Fruit fly (Drosophila melanogaster) whole organism, embryonic: Measurements from ENCODE around the gene CG1463.

Source experiments
- Abd-B ChIP-seq: fragments of 200-800 bp; sonication (Bioruptor generic); optimal IDR thresholded peaks from 2 replicates; lab custom pipeline; 2018; ENCODE audit warnings: missing biosample characterization, mild to moderate bottlenecking, missing genetic modification characterization, moderate library complexity
- Atf-2 ChIP-seq: fragments of 200-800 bp; sonication (Bioruptor generic); optimal IDR thresholded peaks from 2 replicates; lab custom pipeline; 2016; ENCODE audit warnings: missing biosample characterization, missing genetic modification characterization
- Bgb ChIP-seq: fragments of 200-800 bp; sonication (Bioruptor generic); IDR thresholded peaks from 2 replicates; pipeline ENCODE4 v1.3.6; 2022; ENCODE audit warnings: missing biosample characterization, missing genetic modification characterization; ENCODE audit not compliant: partially characterized antibody
- CG10654 ChIP-seq: fragments of 200-800 bp; sonication (Bioruptor generic); optimal IDR thresholded peaks from 2 replicates; lab custom pipeline; 2016; ENCODE audit warnings: missing biosample characterization, missing genetic modification characterization
- CG11456 ChIP-seq: fragments of 200-800 bp; sonication (Bioruptor generic); IDR thresholded peaks from 3 replicates; pipeline ENCODE4 v1.3.6; 2022; ENCODE audit warnings: missing biosample characterization, missing genetic modification characterization
- CG11504 ChIP-seq: fragments of 200-800 bp; sonication (Bioruptor generic); optimal IDR thresholded peaks from 3 replicates; lab custom pipeline; 2019; ENCODE audit warnings: missing biosample characterization, mild to moderate bottlenecking, missing genetic modification characterization, moderate library complexity
- CG12391 ChIP-seq: fragments of 200-800 bp; sonication (Bioruptor generic); optimal IDR thresholded peaks from 3 replicates; lab custom pipeline; 2018; ENCODE audit warnings: missing biosample characterization, mild to moderate bottlenecking, missing genetic modification characterization, moderate library complexity
- CG12769 ChIP-seq: fragments of 200-800 bp; sonication (Bioruptor generic); optimal IDR thresholded peaks from 2 replicates; lab custom pipeline; 2019; ENCODE audit warnings: missing biosample characterization, mild to moderate bottlenecking, missing genetic modification characterization, moderate library complexity
- CG14441 ChIP-seq: fragments of 200-800 bp; sonication (Bioruptor generic); IDR thresholded peaks from 2 replicates; pipeline ENCODE4 v1.3.6; 2022; ENCODE audit warnings: missing biosample characterization, missing genetic modification characterization
- CG18599 ChIP-seq: fragments of 200-800 bp; sonication (Bioruptor generic); optimal IDR thresholded peaks from 3 replicates; lab custom pipeline; 2017; ENCODE audit warnings: missing biosample characterization, missing genetic modification characterization, mild to moderate bottlenecking, moderate library complexity, missing genetic modification reagents
- CG18619 ChIP-seq: fragments of 200-800 bp; sonication (Bioruptor generic); optimal IDR thresholded peaks from 3 replicates; lab custom pipeline; 2017; ENCODE audit warnings: missing biosample characterization, mild to moderate bottlenecking, missing genetic modification characterization
- CG33213 ChIP-seq: fragments of 200-800 bp; sonication (Bioruptor generic); optimal IDR thresholded peaks from 3 replicates; lab custom pipeline; 2016; ENCODE audit warnings: missing biosample characterization, missing genetic modification characterization
- CG34224 ChIP-seq: fragments of 200-800 bp; sonication (Bioruptor generic); IDR thresholded peaks from 3 replicates; pipeline ENCODE4 v1.3.6; 2022; ENCODE audit warnings: missing biosample characterization, missing genetic modification characterization; ENCODE audit not compliant: partially characterized antibody
- CG4328 ChIP-seq: fragments of 200-800 bp; sonication (Bioruptor generic); optimal IDR thresholded peaks from 3 replicates; lab custom pipeline; 2017; ENCODE audit warnings: missing biosample characterization, missing genetic modification reagents, missing genetic modification characterization
- CG6765 ChIP-seq: fragments of 200-800 bp; sonication (Bioruptor generic); optimal IDR thresholded peaks from 3 replicates; lab custom pipeline; 2017; ENCODE audit warnings: missing biosample characterization, mild to moderate bottlenecking, missing genetic modification characterization
- CG6813 ChIP-seq: fragments of 200-800 bp; sonication (Bioruptor generic); optimal IDR thresholded peaks from 2 replicates; lab custom pipeline; 2017; ENCODE audit warnings: missing biosample characterization, missing genetic modification characterization, mild to moderate bottlenecking, moderate library complexity, missing genetic modification reagents
- CG6854 ChIP-seq: fragments of 200-800 bp; sonication (Bioruptor generic); optimal IDR thresholded peaks from 3 replicates; lab custom pipeline; 2017; ENCODE audit warnings: missing biosample characterization, mild to moderate bottlenecking, missing genetic modification characterization
- CG8290 ChIP-seq, 3 experiments: fragments of 200-800 bp; sonication (Bioruptor generic); optimal IDR thresholded peaks; 2 replicates each; lab custom pipeline; 2016 to 2019; ENCODE audit warnings: missing biosample characterization in 3 of 3, missing genetic modification characterization in 3 of 3, mild to moderate bottlenecking in 2 of 3, moderate library complexity in 1 of 3
- CG9817 ChIP-seq: fragments of 200-800 bp; sonication (Bioruptor generic); optimal IDR thresholded peaks from 2 replicates; lab custom pipeline; 2018; ENCODE audit warnings: missing biosample characterization, mild to moderate bottlenecking, missing genetic modification characterization, moderate library complexity
- Deaf1 ChIP-seq: fragments of 200-800 bp; optimal IDR thresholded peaks from 3 replicates; lab custom pipeline; 2019; ENCODE audit warnings: missing biosample characterization, mild to moderate bottlenecking, missing genetic modification characterization, moderate library complexity
- Dip2 ChIP-seq: fragments of 200-800 bp; sonication (Bioruptor generic); IDR thresholded peaks from 2 replicates; pipeline ENCODE4 v1.3.6; 2022; ENCODE audit warnings: missing biosample characterization, missing genetic modification characterization
- Fer1 ChIP-seq: fragments of 200-800 bp; sonication (Bioruptor generic); optimal IDR thresholded peaks from 2 replicates; lab custom pipeline; 2017; ENCODE audit warnings: missing biosample characterization, mild to moderate bottlenecking, missing genetic modification characterization
- HLH4C ChIP-seq: fragments of 200-800 bp; sonication (Bioruptor generic); IDR thresholded peaks from 3 replicates; pipeline ENCODE4 v1.3.6; 2022; ENCODE audit warnings: missing biosample characterization, missing genetic modification characterization; ENCODE audit not compliant: partially characterized antibody
- HLH54F ChIP-seq: fragments of 200-800 bp; sonication (Bioruptor generic); optimal IDR thresholded peaks from 3 replicates; lab custom pipeline; 2016; ENCODE audit warnings: missing biosample characterization, missing genetic modification characterization
- Hand ChIP-seq: fragments of 200-800 bp; sonication (Bioruptor generic); optimal IDR thresholded peaks from 2 replicates; lab custom pipeline; 2017; ENCODE audit warnings: mild to moderate bottlenecking, missing biosample characterization, missing genetic modification reagents, missing genetic modification characterization
- Hey ChIP-seq: fragments of 200-800 bp; sonication (Bioruptor generic); optimal IDR thresholded peaks from 3 replicates; lab custom pipeline; 2018; ENCODE audit warnings: missing biosample characterization, mild to moderate bottlenecking, missing genetic modification characterization
- Pdp1 ChIP-seq, 2 experiments: fragments of 200-800 bp; sonication (Bioruptor generic); optimal IDR thresholded peaks; 3 replicates each; lab custom pipeline; 2016; ENCODE audit warnings: missing biosample characterization in 2 of 2, missing genetic modification characterization in 2 of 2, mild to moderate bottlenecking in 1 of 2, moderate library complexity in 1 of 2
- Rfx ChIP-seq: fragments of 200-800 bp; sonication (Bioruptor generic); IDR thresholded peaks from 2 replicates; pipeline ENCODE4 v1.3.6; 2022; ENCODE audit warnings: missing biosample characterization, missing genetic modification characterization
- Sox100B ChIP-seq: fragments of 200-800 bp; sonication (Bioruptor generic); optimal IDR thresholded peaks from 3 replicates; lab custom pipeline; 2018; ENCODE audit warnings: missing biosample characterization, mild to moderate bottlenecking, missing genetic modification characterization
- Xbp1 ChIP-seq: fragments of 200-800 bp; sonication (Bioruptor generic); optimal IDR thresholded peaks from 3 replicates; lab custom pipeline; 2016; ENCODE audit warnings: missing biosample characterization, mild to moderate bottlenecking, missing genetic modification characterization
- amos ChIP-seq: fragments of 200-800 bp; sonication (Bioruptor generic); IDR thresholded peaks from 2 replicates; pipeline ENCODE4 v1.3.6; 2022; ENCODE audit warnings: missing biosample characterization, missing genetic modification characterization; ENCODE audit not compliant: partially characterized antibody
- ase ChIP-seq: fragments of 200-800 bp; sonication (Bioruptor generic); IDR thresholded peaks from 3 replicates; pipeline ENCODE4 v1.3.6; 2022; ENCODE audit warnings: missing biosample characterization, missing genetic modification characterization
- bbx ChIP-seq: fragments of 200-800 bp; sonication (Bioruptor generic); IDR thresholded peaks from 2 replicates; pipeline ENCODE4 v1.3.6; 2022; ENCODE audit warnings: missing biosample characterization, missing genetic modification characterization; ENCODE audit not compliant: partially characterized antibody
- bcd ChIP-seq: fragments of 200-800 bp; sonication (Bioruptor generic); optimal IDR thresholded peaks from 2 replicates; lab custom pipeline; 2017; ENCODE audit warnings: missing biosample characterization, mild to moderate bottlenecking, missing genetic modification characterization
- ftz-f1 ChIP-seq: fragments of 200-800 bp; sonication (Bioruptor generic); optimal IDR thresholded peaks from 2 replicates; lab custom pipeline; 2016; ENCODE audit warnings: missing biosample characterization, missing genetic modification characterization
- gro ChIP-seq: fragments of 200-800 bp; sonication (Bioruptor generic); optimal IDR thresholded peaks from 2 replicates; lab custom pipeline; 2016; ENCODE audit warnings: missing biosample characterization, missing genetic modification characterization
- klu ChIP-seq: fragments of 200-800 bp; sonication (Bioruptor generic); IDR thresholded peaks from 2 replicates; pipeline ENCODE4 v1.3.6; 2022; ENCODE audit warnings: missing biosample characterization, missing genetic modification characterization
- lmd ChIP-seq: fragments of 200-800 bp; sonication (Bioruptor generic); IDR thresholded peaks from 2 replicates; pipeline ENCODE4 v1.3.6; 2022; ENCODE audit warnings: missing biosample characterization, missing genetic modification characterization
- nom ChIP-seq: fragments of 200-800 bp; sonication (Bioruptor generic); optimal IDR thresholded peaks from 2 replicates; lab custom pipeline; 2017; ENCODE audit warnings: missing biosample characterization, missing genetic modification characterization, mild to moderate bottlenecking, moderate library complexity, missing genetic modification reagents
- pita ChIP-seq: fragments of 200-800 bp; sonication (Bioruptor generic); optimal IDR thresholded peaks from 2 replicates; lab custom pipeline; 2017; ENCODE audit warnings: missing biosample characterization, mild to moderate bottlenecking, missing genetic modification characterization
- run ChIP-seq: fragments of 200-800 bp; sonication (Bioruptor generic); optimal IDR thresholded peaks from 3 replicates; lab custom pipeline; 2018; ENCODE audit warnings: missing biosample characterization, mild to moderate bottlenecking, missing genetic modification characterization
- seq ChIP-seq: fragments of 200-800 bp; sonication (Bioruptor generic); IDR thresholded peaks from 2 replicates; pipeline ENCODE4 v1.3.6; 2022; ENCODE audit warnings: missing biosample characterization, missing genetic modification characterization
- shn ChIP-seq: fragments of 200-800 bp; sonication (Bioruptor generic); optimal IDR thresholded peaks from 3 replicates; lab custom pipeline; 2016; ENCODE audit warnings: missing biosample characterization, missing genetic modification characterization
- sim ChIP-seq: fragments of 200-800 bp; sonication (Bioruptor generic); IDR thresholded peaks from 2 replicates; pipeline ENCODE4 v1.3.6; 2022; ENCODE audit warnings: missing biosample characterization, missing genetic modification characterization
- so ChIP-seq: fragments of 200-800 bp; sonication (Bioruptor generic); IDR thresholded peaks from 3 replicates; pipeline ENCODE4 v1.3.6; 2022; ENCODE audit warnings: missing biosample characterization, missing genetic modification characterization
- tll ChIP-seq, 2 experiments: fragments of 200-800 bp in 1 of 2; fragments of >200 bp in 1 of 2; sonication (Bioruptor generic) in 1 of 2; optimal IDR thresholded peaks; 2 replicates each; lab custom pipeline; 2017 to 2019; ENCODE audit warnings: missing biosample characterization in 2 of 2, missing genetic modification characterization in 2 of 2, mild to moderate bottlenecking in 1 of 2, moderate library complexity in 1 of 2
- trem ChIP-seq: fragments of 200-800 bp; optimal IDR thresholded peaks from 3 replicates; lab custom pipeline; 2019; ENCODE audit warnings: missing biosample characterization, mild to moderate bottlenecking, missing genetic modification characterization, moderate library complexity
- wdn ChIP-seq: fragments of 200-800 bp; sonication (Bioruptor generic); IDR thresholded peaks from 2 replicates; pipeline ENCODE4 v1.3.6; 2022; ENCODE audit warnings: missing biosample characterization, missing genetic modification characterization

Gene CG1463

DNA sequence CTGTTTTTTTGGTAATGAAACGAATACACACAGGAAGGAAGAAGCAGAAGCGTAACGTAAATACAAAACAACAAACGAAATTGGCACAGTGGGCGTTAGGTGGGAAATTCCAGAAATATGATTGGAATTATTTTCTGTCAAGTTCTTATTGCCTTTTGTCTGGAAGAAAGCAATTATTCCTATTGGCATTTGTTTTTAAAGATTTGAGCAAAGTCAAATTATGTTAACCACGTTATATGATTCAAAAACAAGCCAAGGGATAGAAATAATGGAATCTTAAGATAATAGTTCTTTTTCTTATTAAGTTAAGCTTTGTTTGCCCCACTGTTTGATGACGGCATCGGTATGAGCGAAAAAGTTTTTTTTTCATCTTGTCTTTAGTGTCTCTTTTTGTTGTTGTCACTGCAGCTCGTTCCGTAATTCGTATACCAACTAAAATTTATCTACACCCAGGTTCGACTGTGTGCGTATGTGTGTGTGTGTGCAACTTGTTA is 31.9 kb downstream of the CG1463 start (continued):
- TF ChIP-seq pita, result no peak
- TF ChIP-seq wdn (GFP tag; lab: Robert Waterston, UW), result peak; percentile 89
- peak; percentile 96 for TF ChIP-seq seq (GFP tag; lab: Robert Waterston, UW)
- TF ChIP-seq CG9817 (tag; lab: Kevin White, UChicago), result peak; percentile 96
- peak; percentile 95 for TF ChIP-seq bcd (GFP tag; lab: Kevin White, UChicago)
- TF ChIP-seq CG11456 (GFP tag; lab: Robert Waterston, UW), result peak; percentile 92
- TF ChIP-seq CG10654 (GFP tag; lab: Kevin White, UChicago), result peak; percentile 91
- no peak for TF ChIP-seq HLH4C
- TF ChIP-seq so (GFP tag; lab: Robert Waterston, UW), result peak; percentile 93
- peak; percentile 85 for TF ChIP-seq trem (tag; lab: Kevin White, UChicago)
- peak; percentile 87 for TF ChIP-seq ase (GFP tag; lab: Robert Waterston, UW)
- TF ChIP-seq sim, result peak; percentile 74
- TF ChIP-seq Sox100B (GFP tag; lab: Kevin White, UChicago), result peak; percentile 97
- peak; percentile 97 for TF ChIP-seq CG11504
- peak; percentile 96 for TF ChIP-seq shn
- peak; percentile 95 for TF ChIP-seq CG6813 (GFP tag; lab: Kevin White, UChicago)
- no peak; the same call in 2 of the 3 replicates for TF ChIP-seq CG34224 (GFP tag; lab: Robert Waterston, UW)
- peak; percentile 94 for TF ChIP-seq Xbp1
- peak; percentile 95 for TF ChIP-seq HLH54F (GFP tag; lab: Kevin White, UChicago)
- TF ChIP-seq run (tag; lab: Kevin White, UChicago), result peak; percentile 94
- TF ChIP-seq CG18599 (GFP tag; lab: Kevin White, UChicago), result peak; percentile 98
- TF ChIP-seq Pdp1 (GFP tag; optimal IDR thresholded peaks at IDR 0.05; lab: Kevin White, UChicago), result peak; percentile 93 to 96
- no peak; the same call in 1 of the 2 replicates for TF ChIP-seq amos (GFP tag; lab: Robert Waterston, UW)
- TF ChIP-seq tll (GFP tag; optimal IDR thresholded peaks at IDR 0.05; lab: Kevin White, UChicago), result no peak
- peak; percentile 96 for TF ChIP-seq lmd (GFP tag; lab: Robert Waterston, UW)
- TF ChIP-seq gro (GFP tag; lab: Kevin White, UChicago), result peak; percentile 97
- peak; percentile 94 for TF ChIP-seq Rfx (GFP tag; lab: Robert Waterston, UW)
- TF ChIP-seq Hey (tag; lab: Kevin White, UChicago), result peak; percentile 40
- peak; percentile 95 for TF ChIP-seq CG6854 (GFP tag; lab: Kevin White, UChicago)
- peak; percentile 95 for TF ChIP-seq Atf-2 (GFP tag; lab: Kevin White, UChicago)
- peak; percentile 89 for TF ChIP-seq CG33213 (GFP tag; lab: Kevin White, UChicago)
- peak; percentile 94 for TF ChIP-seq CG14441 (GFP tag; lab: Robert Waterston, UW)
- TF ChIP-seq CG18619 (GFP tag; lab: Kevin White, UChicago), result peak; percentile 96
- TF ChIP-seq CG12391 (tag; lab: Kevin White, UChicago), result peak; percentile 95
- TF ChIP-seq klu (GFP tag; lab: Robert Waterston, UW), result peak; percentile 89
- TF ChIP-seq Deaf1 (tag; lab: Kevin White, UChicago), result peak; percentile 19
- no peak for TF ChIP-seq Dip2
- TF ChIP-seq ftz-f1, result no peak
- peak; percentile 84 for TF ChIP-seq nom (GFP tag; lab: Kevin White, UChicago)
- peak; percentile 93 for TF ChIP-seq Hand (GFP tag; lab: Kevin White, UChicago)
- TF ChIP-seq Abd-B (GFP tag; lab: Kevin White, UChicago), result peak; percentile 97
- no peak for TF ChIP-seq CG8290 (GFP tag; optimal IDR thresholded peaks at IDR 0.05; lab: Kevin White, UChicago)
- TF ChIP-seq CG8290 (tag; optimal IDR thresholded peaks at IDR 0.05; lab: Kevin White, UChicago), result peak; percentile 28 to 89
- TF ChIP-seq CG6765 (GFP tag; lab: Kevin White, UChicago), result peak; percentile 94
- TF ChIP-seq CG4328 (GFP tag; lab: Kevin White, UChicago), result peak; percentile 87
- TF ChIP-seq bbx, result no peak
- peak; percentile 96 for TF ChIP-seq Fer1 (GFP tag; lab: Kevin White, UChicago)
- peak; percentile 91 for TF ChIP-seq CG12769
- TF ChIP-seq Bgb (GFP tag; lab: Robert Waterston, UW), result no peak
